ENCODE assay signal across 3 fruit fly cellular contexts in the genomic region with DNA sequence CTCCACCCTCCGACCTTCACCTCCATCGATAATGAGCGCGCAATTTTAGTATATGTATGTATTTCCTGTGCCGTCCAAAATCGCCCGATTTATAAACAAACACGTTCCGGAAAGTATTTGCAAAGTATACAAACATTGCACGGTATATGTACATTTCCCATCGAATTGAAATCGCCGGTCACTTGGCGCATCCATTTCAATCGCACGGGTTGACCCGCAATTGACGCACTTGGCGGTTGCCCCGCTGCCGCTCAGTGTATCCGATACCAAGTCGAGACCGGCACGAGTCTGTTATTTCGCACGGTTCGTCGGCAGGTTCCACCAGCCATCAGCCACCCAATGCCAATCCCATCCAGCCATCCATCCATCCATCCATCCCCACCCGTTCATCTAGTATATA.
TF ChIP-seq lines count a peak whose summit lies in the region.

No protein-coding gene starts in this region.

- TF ChIP-seq CTCF in whole organism, embryonic (GFP tag; optimal IDR thresholded peaks at IDR 0.05; lab: Kevin White, UChicago): no peak

TF ChIP-seq in whole organism, embryonic, 481 proteins besides CTCF, POLR2A, EP300 and RAD21:
- TF ChIP-seq Med (GFP tag; lab: Kevin White, UChicago) (peak; percentile 9), H15 (GFP tag; IDR thresholded peaks at IDR 0.05; lab: Robert Waterston, UW) (0 out of 3 replicates have a peak, but pooled peaks have one; percentile 7), zf30C (GFP tag; optimal IDR thresholded peaks at IDR 0.05; lab: Kevin White, UChicago) (peak; percentile 53), CG7556 (GFP tag; optimal IDR thresholded peaks at IDR 0.05; lab: Kevin White, UChicago) (no peak), CG11560 (tag; IDR thresholded peaks at IDR 0.05; lab: Robert Waterston, UW) (0 out of 3 replicates have a peak, but pooled peaks have one; percentile 21), otp (GFP tag; IDR thresholded peaks at IDR 0.05; lab: Robert Waterston, UW) (0 out of 3 replicates have a peak, but pooled peaks have one; percentile 13), CG6689 (GFP tag; IDR thresholded peaks at IDR 0.05; lab: Robert Waterston, UW) (no peak), HLH54F (GFP tag; optimal IDR thresholded peaks at IDR 0.05; lab: Kevin White, UChicago) (no peak), CG8281 (tag; optimal IDR thresholded peaks at IDR 0.05; lab: Kevin White, UChicago) (peak; percentile 4)

TF ChIP-seq in whole organism, prepupa, 60 proteins besides CTCF, POLR2A, EP300 and RAD21:
- TF ChIP-seq pdm3 (GFP tag; optimal IDR thresholded peaks at IDR 0.05; lab: Kevin White, UChicago) (no peak), topi (GFP tag; optimal IDR thresholded peaks at IDR 0.05; lab: Kevin White, UChicago) (no peak), CG6276 (GFP tag; optimal IDR thresholded peaks at IDR 0.05; lab: Kevin White, UChicago) (no peak), Smox (GFP tag; optimal IDR thresholded peaks at IDR 0.05; lab: Kevin White, UChicago) (no peak), CG6808 (GFP tag; optimal IDR thresholded peaks at IDR 0.05; lab: Kevin White, UChicago) (no peak), CG3919 (GFP tag; optimal IDR thresholded peaks at IDR 0.05; lab: Kevin White, UChicago) (no peak), fd85E (GFP tag; optimal IDR thresholded peaks at IDR 0.05; lab: Kevin White, UChicago) (no peak), acj6 (GFP tag; optimal IDR thresholded peaks at IDR 0.05; lab: Kevin White, UChicago) (no peak), Eip78C (GFP tag; lab: Kevin White, UChicago) (peak; percentile 47), Eip93F (GFP tag; optimal IDR thresholded peaks at IDR 0.05; lab: Kevin White, UChicago) (no peak), CG11762 (GFP tag; optimal IDR thresholded peaks at IDR 0.05; lab: Kevin White, UChicago; ENCODE audit: insufficient read depth) (no peak), OdsH (GFP tag; optimal IDR thresholded peaks at IDR 0.05; lab: Kevin White, UChicago) (no peak), eg (GFP tag; IDR thresholded peaks at IDR 0.05; lab: Robert Waterston, UW) (0 out of 3 replicates have a peak, but pooled peaks have one; percentile 17), CG4318 (GFP tag; optimal IDR thresholded peaks at IDR 0.05; lab: Kevin White, UChicago) (no peak), svp (GFP tag; lab: Kevin White, UChicago) (peak; percentile 72), CG7368 (GFP tag; optimal IDR thresholded peaks at IDR 0.05; lab: Kevin White, UChicago) (no peak), CG15336 (GFP tag; IDR thresholded peaks at IDR 0.05; lab: Robert Waterston, UW) (no peak), Met (GFP tag; optimal IDR thresholded peaks at IDR 0.05; lab: Kevin White, UChicago) (no peak)

TF ChIP-seq in whole organism, pupa, 21 proteins besides CTCF, POLR2A, EP300 and RAD21:
- TF ChIP-seq Snoo (tag; optimal IDR thresholded peaks at IDR 0.05; lab: Kevin White, UChicago) (no peak), CG4496 (GFP tag; IDR thresholded peaks at IDR 0.05; lab: Robert Waterston, UW) (peak; percentile 63), CG15710 (tag; optimal IDR thresholded peaks at IDR 0.05; lab: Kevin White, UChicago) (no peak)
TF ChIP-seq in whole organism, pupa: peak in this region for 1.
